Fruit fly (Drosophila melanogaster) whole organism, prepupa: ENCODE results near the gene CG14314.

Experiments used
- Blimp-1 ChIP-seq: fragments of 200-800 bp; sonication (Bioruptor generic); optimal IDR thresholded peaks from 3 replicates; lab custom pipeline; 2017; ENCODE audit warnings: missing biosample characterization, missing genetic modification characterization, mild to moderate bottlenecking, moderate library complexity, missing genetic modification reagents
- CG10669 ChIP-seq: fragments of 200-800 bp; sonication (Bioruptor generic); optimal IDR thresholded peaks from 3 replicates; lab custom pipeline; 2018; ENCODE audit warnings: missing biosample characterization, mild to moderate bottlenecking, missing genetic modification characterization, moderate library complexity
- CG11762 ChIP-seq: fragments of 200-800 bp; sonication (Bioruptor generic); optimal IDR thresholded peaks from 3 replicates; lab custom pipeline; 2016; ENCODE audit warnings: missing biosample characterization, missing genetic modification characterization; ENCODE audit not compliant: insufficient read depth
- CG15336 ChIP-seq: fragments of 200-800 bp; sonication (Bioruptor generic); IDR thresholded peaks from 2 replicates; pipeline ENCODE4 v1.3.6; 2022; ENCODE audit warnings: missing biosample characterization, missing genetic modification characterization
- CG1621 ChIP-seq: fragments of 200-800 bp; sonication (Bioruptor generic); optimal IDR thresholded peaks from 3 replicates; lab custom pipeline; 2018; ENCODE audit warnings: missing biosample characterization, mild to moderate bottlenecking, missing genetic modification characterization
- CG16779 ChIP-seq: fragments of 200-800 bp; sonication (Bioruptor generic); optimal IDR thresholded peaks from 3 replicates; lab custom pipeline; 2017; ENCODE audit warnings: missing biosample characterization, mild to moderate bottlenecking, missing genetic modification characterization
- CG3032 ChIP-seq: fragments of 200-800 bp; optimal IDR thresholded peaks from 2 replicates; lab custom pipeline; 2019; ENCODE audit warnings: missing biosample characterization, mild to moderate bottlenecking, missing genetic modification characterization, moderate library complexity
- CG34406 ChIP-seq: fragments of 200-800 bp; sonication (Bioruptor generic); optimal IDR thresholded peaks from 3 replicates; lab custom pipeline; 2016; ENCODE audit warnings: missing biosample characterization, missing genetic modification characterization
- CG6792 ChIP-seq: fragments of 200-800 bp; sonication (Bioruptor generic); optimal IDR thresholded peaks from 3 replicates; lab custom pipeline; 2016; ENCODE audit warnings: missing biosample characterization, missing genetic modification characterization
- CG6808 ChIP-seq: fragments of 200-800 bp; sonication (Bioruptor generic); optimal IDR thresholded peaks from 3 replicates; lab custom pipeline; 2017; ENCODE audit warnings: missing biosample characterization, missing genetic modification characterization, mild to moderate bottlenecking, moderate library complexity, missing genetic modification reagents
- CG8319 ChIP-seq: fragments of 200-800 bp; sonication (Bioruptor generic); optimal IDR thresholded peaks from 3 replicates; lab custom pipeline; 2016; ENCODE audit warnings: missing biosample characterization, missing genetic modification characterization
- CG8632 ChIP-seq: fragments of 200-800 bp; sonication (Bioruptor generic); optimal IDR thresholded peaks from 3 replicates; lab custom pipeline; 2016; ENCODE audit warnings: missing biosample characterization, missing genetic modification characterization
- Eip75B ChIP-seq: fragments of 200-800 bp; sonication (Bioruptor generic); optimal IDR thresholded peaks from 3 replicates; lab custom pipeline; 2016; ENCODE audit warnings: missing biosample characterization, missing genetic modification characterization
- Eip78C ChIP-seq: fragments of 200-800 bp; sonication (Bioruptor generic); peaks from one replicate; lab custom pipeline; 2016; ENCODE audit warnings: missing biosample characterization, missing genetic modification characterization
- Ets96B ChIP-seq: fragments of 200-800 bp; optimal IDR thresholded peaks from 2 replicates; lab custom pipeline; 2019; ENCODE audit warnings: missing biosample characterization, mild to moderate bottlenecking, missing genetic modification characterization, moderate library complexity
- Gug ChIP-seq: fragments of 200-800 bp; sonication (Bioruptor generic); IDR thresholded peaks from 2 replicates; pipeline ENCODE4 v1.3.6; 2022; ENCODE audit warnings: missing biosample characterization, missing genetic modification characterization
- Hr38 ChIP-seq: sonication (Bioruptor generic); optimal IDR thresholded peaks from 2 replicates; lab custom pipeline; 2016; ENCODE audit warnings: missing biosample characterization, missing genetic modification characterization
- Hr4 ChIP-seq: fragments of 200-800 bp; sonication (Bioruptor generic); optimal IDR thresholded peaks from 3 replicates; lab custom pipeline; 2016; ENCODE audit warnings: missing biosample characterization, missing genetic modification characterization
- Lpt ChIP-seq: fragments of 200-800 bp; sonication (Bioruptor generic); optimal IDR thresholded peaks from 3 replicates; lab custom pipeline; 2016; ENCODE audit warnings: missing biosample characterization, missing genetic modification characterization
- Met ChIP-seq: fragments of 200-800 bp; sonication (Bioruptor generic); optimal IDR thresholded peaks from 3 replicates; lab custom pipeline; 2016; ENCODE audit warnings: missing biosample characterization, missing genetic modification characterization
- Smox ChIP-seq: fragments of 200-800 bp; sonication (Bioruptor generic); optimal IDR thresholded peaks from 3 replicates; lab custom pipeline; 2016; ENCODE audit warnings: missing biosample characterization, missing genetic modification characterization
- Sox14 ChIP-seq: fragments of 200-800 bp; sonication (Bioruptor generic); optimal IDR thresholded peaks from 3 replicates; lab custom pipeline; 2016; ENCODE audit warnings: missing biosample characterization, missing genetic modification characterization
- acj6 ChIP-seq: fragments of 200-800 bp; sonication (Bioruptor generic); optimal IDR thresholded peaks from 3 replicates; lab custom pipeline; 2016; ENCODE audit warnings: missing biosample characterization, missing genetic modification characterization
- cyc ChIP-seq: fragments of 200-800 bp; sonication (Bioruptor generic); optimal IDR thresholded peaks from 3 replicates; lab custom pipeline; 2016; ENCODE audit warnings: missing biosample characterization, missing genetic modification characterization
- dac ChIP-seq: fragments of 200-800 bp; sonication (Bioruptor generic); optimal IDR thresholded peaks from 2 replicates; lab custom pipeline; 2017; ENCODE audit warnings: missing biosample characterization, mild to moderate bottlenecking, missing genetic modification characterization
- dsx ChIP-seq: fragments of 200-800 bp; optimal IDR thresholded peaks from 3 replicates; lab custom pipeline; 2019; ENCODE audit warnings: missing biosample characterization, mild to moderate bottlenecking, missing genetic modification characterization, moderate library complexity; ENCODE audit not compliant: poor library complexity, severe bottlenecking
- eg ChIP-seq: fragments of 200-800 bp; sonication (Bioruptor generic); IDR thresholded peaks from 3 replicates; pipeline ENCODE4 v1.3.6; 2022; ENCODE audit warnings: missing biosample characterization, missing genetic modification characterization
- fd59A ChIP-seq: fragments of 200-800 bp; sonication (Bioruptor generic); optimal IDR thresholded peaks from 2 replicates; lab custom pipeline; 2017; ENCODE audit warnings: missing biosample characterization, mild to moderate bottlenecking, missing genetic modification characterization, missing genetic modification reagents
- fkh ChIP-seq: fragments of 200-800 bp; sonication (Bioruptor generic); optimal IDR thresholded peaks from 3 replicates; lab custom pipeline; 2017; ENCODE audit warnings: missing biosample characterization, mild to moderate bottlenecking, missing genetic modification characterization, moderate library complexity
- lz ChIP-seq: fragments of 200-800 bp; sonication (Bioruptor generic); optimal IDR thresholded peaks from 3 replicates; lab custom pipeline; 2016; ENCODE audit warnings: missing biosample characterization, missing genetic modification characterization
- pdm3 ChIP-seq: fragments of 200-800 bp; sonication (Bioruptor generic); optimal IDR thresholded peaks from 3 replicates; lab custom pipeline; 2016; ENCODE audit warnings: missing biosample characterization, missing genetic modification characterization
- salr ChIP-seq, 2 experiments: fragments of 200-800 bp; sonication (Bioruptor generic); optimal IDR thresholded peaks; 3 replicates each; lab custom pipeline; 2016 to 2018; ENCODE audit warnings: missing biosample characterization in 2 of 2, missing genetic modification characterization in 2 of 2, mild to moderate bottlenecking in 1 of 2
- svp ChIP-seq: fragments of 200-800 bp; sonication (Bioruptor generic); peaks from one replicate; lab custom pipeline; 2016; ENCODE audit warnings: missing biosample characterization, missing genetic modification characterization
- topi ChIP-seq: fragments of 200-800 bp; sonication (Bioruptor generic); optimal IDR thresholded peaks from 3 replicates; lab custom pipeline; 2016; ENCODE audit warnings: missing biosample characterization, missing genetic modification characterization
- vri ChIP-seq: fragments of 200-800 bp; sonication (Bioruptor generic); optimal IDR thresholded peaks from 3 replicates; lab custom pipeline; 2016; ENCODE audit warnings: missing biosample characterization, mild to moderate bottlenecking, missing genetic modification characterization

CG14314 gene

dm6 chr3R:18227385-18227784 lies 11.4 kb downstream of the CG14314 start:
- peak; percentile 49 for TF ChIP-seq vri (GFP tag; lab: Kevin White, UChicago)
- TF ChIP-seq svp = peak; percentile 95
- no peak for TF ChIP-seq eg (GFP tag; lab: Robert Waterston, UW)
- TF ChIP-seq, all 60 proteins: peak for 2

dm6 chr3R:18228713-18229222 lies 12.8 kb downstream of the CG14314 start:
- TF ChIP-seq svp (peak; percentile 44), Lpt (GFP tag; lab: Kevin White, UChicago) (no peak), Eip78C (GFP tag; lab: Kevin White, UChicago) (peak; percentile 66)

dm6 chr3R:18230229-18230628 lies 14.3 kb downstream of the CG14314 start:
- no peak for TF ChIP-seq Blimp-1
- TF ChIP-seq vri (GFP tag; lab: Kevin White, UChicago) = no peak
- TF ChIP-seq svp = peak; percentile 72

dm6 chr3R:18232187-18232586 lies 16.2 kb downstream of the CG14314 start:
- no peak for TF ChIP-seq Ets96B (tag; lab: Kevin White, UChicago)
- no peak for TF ChIP-seq cyc (GFP tag; lab: Kevin White, UChicago)
- TF ChIP-seq Hr4 (GFP tag; lab: Kevin White, UChicago) = no peak
- TF ChIP-seq CG6792 = no peak
- TF ChIP-seq Gug (GFP tag; lab: Robert Waterston, UW) = no peak
- TF ChIP-seq CG8632 (GFP tag; lab: Kevin White, UChicago) = no peak
- TF ChIP-seq dsx (GFP tag; lab: Kevin White, UChicago) = no peak
- no peak for TF ChIP-seq pdm3
- TF ChIP-seq Met (GFP tag; lab: Kevin White, UChicago) = no peak
- no peak for TF ChIP-seq fd59A (GFP tag; lab: Kevin White, UChicago)
- TF ChIP-seq vri (GFP tag; lab: Kevin White, UChicago) = no peak
- TF ChIP-seq CG1621 (tag; lab: Kevin White, UChicago) = no peak
- no peak for TF ChIP-seq Sox14 (GFP tag; lab: Kevin White, UChicago)
- no peak for TF ChIP-seq fkh (GFP tag; lab: Kevin White, UChicago)
- no peak for TF ChIP-seq CG16779 (tag; lab: Kevin White, UChicago)
- TF ChIP-seq acj6 (GFP tag; lab: Kevin White, UChicago) = no peak
- no peak for TF ChIP-seq Eip75B (GFP tag; lab: Kevin White, UChicago)
- no peak for TF ChIP-seq Smox (GFP tag; lab: Kevin White, UChicago)
- no peak for TF ChIP-seq CG6808 (GFP tag; lab: Kevin White, UChicago)
- no peak for TF ChIP-seq Lpt (GFP tag; lab: Kevin White, UChicago)

- TF ChIP-seq CG3032 (tag; lab: Kevin White, UChicago) = no peak
- TF ChIP-seq CG10669 (GFP tag; lab: Kevin White, UChicago) = no peak
- TF ChIP-seq CG34406 (GFP tag; lab: Kevin White, UChicago) = no peak
- no peak for TF ChIP-seq dac (GFP tag; lab: Kevin White, UChicago)
- no peak for TF ChIP-seq topi
- TF ChIP-seq Eip75B (GFP tag; lab: Kevin White, UChicago) = no peak
- no peak for TF ChIP-seq Gug (GFP tag; lab: Robert Waterston, UW)
- TF ChIP-seq CG6808 (GFP tag; lab: Kevin White, UChicago) = no peak
- TF ChIP-seq CG11762 (GFP tag; lab: Kevin White, UChicago) = no peak
- no peak for TF ChIP-seq CG15336
- no peak for TF ChIP-seq lz (GFP tag; lab: Kevin White, UChicago)
- no peak for TF ChIP-seq Lpt (GFP tag; lab: Kevin White, UChicago)
- TF ChIP-seq salr (GFP tag; optimal IDR thresholded peaks at IDR 0.05; lab: Kevin White, UChicago) = no peak
- TF ChIP-seq Hr38 (GFP tag; lab: Kevin White, UChicago) = no peak
- TF ChIP-seq CG8319 = no peak
- no peak for TF ChIP-seq CG16779 (tag; lab: Kevin White, UChicago)
Measured at dm6 chr3R:18234699-18235257, 18.8 kb downstream of the CG14314 start.
